Worm (Caenorhabditis elegans): Measurements from ENCODE around the gene T21C12.4.

DNA sequence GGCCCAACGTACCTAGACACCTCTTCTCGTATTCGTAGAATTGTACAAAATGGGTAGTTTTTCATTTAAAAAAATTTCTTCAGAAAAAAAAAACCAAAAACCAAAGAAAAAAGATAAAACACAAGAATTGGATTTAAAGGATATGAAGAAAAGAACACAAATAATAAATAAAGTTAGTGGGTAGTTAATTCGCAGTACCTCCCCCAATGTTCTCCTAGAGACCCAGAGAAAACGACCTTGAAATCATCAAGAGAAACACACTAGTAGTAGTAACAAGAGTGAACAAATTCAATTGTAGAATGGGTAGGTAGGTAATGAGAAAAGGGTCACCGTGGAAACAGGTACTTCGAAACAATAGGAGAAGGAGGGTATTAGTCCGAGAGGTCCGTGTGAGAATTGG is 20.0 kb upstream of the T21C12.4 start:
- no peak for TF ChIP-seq mxl-3 (GFP tag; optimal IDR thresholded peaks at IDR 0.05)
- TF ChIP-seq vab-7 (GFP tag; IDR thresholded peaks at IDR 0.05), result no peak
- TF ChIP-seq spr-3 (GFP tag; optimal IDR thresholded peaks at IDR 0.05), result no peak
